Fruit fly (Drosophila melanogaster): ENCODE results near the gene CG31274.

Gene CG31274

DNA sequence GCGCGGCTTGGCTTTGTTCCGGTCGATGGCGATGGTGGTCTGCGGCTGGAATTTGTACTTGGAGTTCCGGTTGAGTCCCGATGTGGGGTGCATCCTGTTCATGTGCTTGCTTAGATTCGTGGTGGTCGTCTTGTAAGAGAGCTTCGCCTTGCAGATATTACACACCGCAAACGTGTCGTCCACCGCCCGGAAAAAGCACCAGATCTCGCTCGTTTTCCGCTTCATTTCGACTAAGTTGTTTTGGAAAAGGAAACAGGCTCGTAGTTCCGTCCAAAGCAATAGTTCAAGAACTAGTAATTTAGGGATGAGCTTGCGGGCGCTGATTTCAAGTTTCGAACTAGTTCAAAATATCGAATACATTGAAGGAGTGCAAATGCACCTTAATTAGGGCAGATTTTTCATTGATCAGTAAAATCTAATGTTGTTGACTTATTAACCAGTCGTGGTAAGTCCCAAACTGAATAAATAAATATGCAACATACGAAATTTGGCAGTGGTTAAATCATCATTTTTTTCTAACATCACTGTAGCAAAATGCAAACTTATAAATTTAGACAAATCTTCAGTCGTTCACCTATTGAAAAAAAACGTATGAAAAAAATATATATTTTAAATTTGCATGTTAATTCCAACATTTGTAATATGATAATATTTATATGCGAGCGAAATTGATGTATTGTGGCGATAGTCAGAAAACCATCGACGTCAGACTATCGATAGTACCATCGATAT, 50.2 kb downstream of the CG31274 start, which contains the start of the genes bdwf and Patr-1 (continued):
- TF ChIP-seq D19B (GFP tag; optimal IDR thresholded peaks at IDR 0.05) (no peak), ro (GFP tag; IDR thresholded peaks at IDR 0.05) (no peak), ac (GFP tag; optimal IDR thresholded peaks at IDR 0.05) (no peak), CG12769 (tag; optimal IDR thresholded peaks at IDR 0.05) (no peak), CG12942 (GFP tag; optimal IDR thresholded peaks at IDR 0.05) (no peak), CG34224 (GFP tag; IDR thresholded peaks at IDR 0.05; ENCODE audit: partially characterized antibody) (peak; percentile 89), CG5953 (GFP tag; IDR thresholded peaks at IDR 0.05) (no peak), CG3281 (GFP tag; optimal IDR thresholded peaks at IDR 0.05) (peak; percentile 21), CG2875 (GFP tag; optimal IDR thresholded peaks at IDR 0.05) (no peak), CG6654 (GFP tag; optimal IDR thresholded peaks at IDR 0.05) (no peak), CrebB (tag; optimal IDR thresholded peaks at IDR 0.05) (no peak), CG15514 (GFP tag; optimal IDR thresholded peaks at IDR 0.05) (peak; percentile 99), CG17568 (GFP tag; optimal IDR thresholded peaks at IDR 0.05) (no peak), CG32772 (GFP tag; IDR thresholded peaks at IDR 0.05) (no peak), chm (GFP tag; IDR thresholded peaks at IDR 0.05) (no peak), onecut (GFP tag; IDR thresholded peaks at IDR 0.05) (no peak), Side (GFP tag; optimal IDR thresholded peaks at IDR 0.05) (no peak), dmrt11E (tag; optimal IDR thresholded peaks at IDR 0.05) (no peak), Ada2b (GFP tag; IDR thresholded peaks at IDR 0.05) (no peak), CG13123 (GFP tag; optimal IDR thresholded peaks at IDR 0.05) (no peak), unc-4 (GFP tag; IDR thresholded peaks at IDR 0.05; ENCODE audit: partially characterized antibody) (peak; percentile 88), CG12391 (tag; optimal IDR thresholded peaks at IDR 0.05) (peak; percentile 63), Nf-YB (GFP tag; optimal IDR thresholded peaks at IDR 0.05) (no peak), CG6791 (GFP tag; IDR thresholded peaks at IDR 0.05; ENCODE audit: partially characterized antibody) (peak; percentile 92), ash1 (GFP tag; optimal IDR thresholded peaks at IDR 0.05) (no peak), CG11398 (GFP tag; optimal IDR thresholded peaks at IDR 0.05) (no peak), oc (tag; optimal IDR thresholded peaks at IDR 0.05) (no peak), lilli (GFP tag; optimal IDR thresholded peaks at IDR 0.05) (peak; percentile 37), CG17328 (GFP tag; IDR thresholded peaks at IDR 0.05) (0 out of 2 replicates have a peak, but pooled peaks have one; percentile 16), CG32532 (GFP tag; IDR thresholded peaks at IDR 0.05) (no peak), CG13775 (GFP tag; optimal IDR thresholded peaks at IDR 0.05) (peak; percentile 42), CG2199 (GFP tag; IDR thresholded peaks at IDR 0.05) (no peak), usp (GFP tag; optimal IDR thresholded peaks at IDR 0.05) (no peak), CG9437 (GFP tag; optimal IDR thresholded peaks at IDR 0.05) (peak; percentile 47), mld (GFP tag; IDR thresholded peaks at IDR 0.05; ENCODE audit: partially characterized antibody) (peak; percentile 92), trem (tag; optimal IDR thresholded peaks at IDR 0.05) (peak; percentile 65), Blimp-1 (GFP tag; optimal IDR thresholded peaks at IDR 0.05) (no peak), HLHmδ (GFP tag; optimal IDR thresholded peaks at IDR 0.05) (no peak), CG34376 (GFP tag; optimal IDR thresholded peaks at IDR 0.05) (no peak), corto (GFP tag; optimal IDR thresholded peaks at IDR 0.05) (peak; percentile 5), tll (GFP tag; optimal IDR thresholded peaks at IDR 0.05) (peak in 1 of 2 experiments; percentile 21), eyg (GFP tag; optimal IDR thresholded peaks at IDR 0.05) (no peak), CG1603 (tag; optimal IDR thresholded peaks at IDR 0.05) (peak; percentile 3), CG6689 (GFP tag; IDR thresholded peaks at IDR 0.05) (no peak), CG31388 (GFP tag; optimal IDR thresholded peaks at IDR 0.05) (no peak), CG8359 (GFP tag; optimal IDR thresholded peaks at IDR 0.05; ENCODE audit: borderline replicate concordance) (no peak), CG7271 (tag; optimal IDR thresholded peaks at IDR 0.05) (no peak), CG13287 (GFP tag; IDR thresholded peaks at IDR 0.05; ENCODE audit: partially characterized antibody) (peak; percentile 89)
